Worm (Caenorhabditis elegans) whole organism, L1 larva: Measurements from ENCODE around the gene ZC250.2.

Source experiments
- C04F5.9 ChIP-seq: sonication (generic microtip); optimal IDR thresholded peaks from 2 replicates; lab custom pipeline; 2016; ENCODE audit warnings: missing genetic modification characterization, missing compliant biosample characterization
- C16A3.4 ChIP-seq: fragments of 150-350 bp; optimal IDR thresholded peaks from 2 replicates; lab custom pipeline; 2014; ENCODE audit warnings: missing biosample characterization, missing genetic modification characterization
- F16B12.6 ChIP-seq: fragments of 150-350 bp; optimal IDR thresholded peaks from 2 replicates; lab custom pipeline; 2014; ENCODE audit warnings: missing biosample characterization, missing genetic modification characterization
- aly-2 ChIP-seq: fragments of 150-350 bp; optimal IDR thresholded peaks from 2 replicates; lab custom pipeline; 2014; ENCODE audit warnings: missing biosample characterization, missing genetic modification characterization
- blmp-1 ChIP-seq: fragments of 150-350 bp; optimal IDR thresholded peaks from 2 replicates; lab custom pipeline; 2014; ENCODE audit warnings: missing biosample characterization, missing genetic modification characterization
- ceh-63 ChIP-seq: fragments of 200-800 bp; sonication (Bioruptor generic); optimal IDR thresholded peaks from 2 replicates; lab custom pipeline; 2018; ENCODE audit warnings: mild to moderate bottlenecking, missing genetic modification characterization, missing compliant biosample characterization
- ceh-8 ChIP-seq: fragments of 200-800 bp; sonication (Bioruptor generic); optimal IDR thresholded peaks from 2 replicates; lab custom pipeline; 2018; ENCODE audit warnings: mild to moderate bottlenecking, missing genetic modification characterization, moderate library complexity, missing compliant biosample characterization
- ceh-82 ChIP-seq, 3 experiments: fragments of 150-350 bp in 1 of 3; sonication (generic microtip) in 2 of 3; optimal IDR thresholded peaks; 2 replicates each; lab custom pipeline; 2014 to 2017; ENCODE audit warnings: missing biosample characterization in 3 of 3, missing genetic modification characterization in 3 of 3
- ceh-88 ChIP-seq: fragments of 200-800 bp; sonication (Bioruptor generic); IDR thresholded peaks from 2 replicates; pipeline ENCODE4 v1.3.6; 2022; ENCODE audit warnings: missing genetic modification characterization, missing compliant biosample characterization
- dsc-1 ChIP-seq: sonication (generic microtip); optimal IDR thresholded peaks from 2 replicates; lab custom pipeline; 2016; ENCODE audit warnings: mild to moderate bottlenecking, missing genetic modification characterization, missing compliant biosample characterization
- efl-1 ChIP-seq, 4 experiments: fragments of 150-350 bp; optimal IDR thresholded peaks in 3 of 4; peaks in 1 of 4; 1 replicate in 1 of 4; 2 replicates in 3 of 4; lab custom pipeline; 2014; ENCODE audit warnings: missing biosample characterization in 2 of 4, missing genetic modification characterization in 2 of 4, missing genetic modification reagents in 2 of 4
- efl-3 ChIP-seq: fragments of 200-800 bp; sonication (Bioruptor generic); optimal IDR thresholded peaks from 2 replicates; lab custom pipeline; 2018; ENCODE audit warnings: mild to moderate bottlenecking, missing genetic modification characterization, missing compliant biosample characterization
- egl-27 ChIP-seq, 2 experiments: fragments of 150-350 bp in 1 of 2; sonication (generic microtip); optimal IDR thresholded peaks; 3 replicates each; lab custom pipeline; 2017 to 2018; ENCODE audit warnings: missing biosample characterization in 2 of 2, missing genetic modification characterization in 2 of 2, missing genetic modification reagents in 2 of 2
- elt-2 ChIP-seq: sonication (generic microtip); optimal IDR thresholded peaks from 2 replicates; lab custom pipeline; 2016; ENCODE audit warnings: missing genetic modification characterization, mild to moderate bottlenecking, inconsistent platforms, missing compliant biosample characterization, missing genetic modification reagents
- elt-3 ChIP-seq, 6 experiments: fragments of 150-350 bp in 1 of 6; sonication (generic microtip); optimal IDR thresholded peaks; 2 replicates each; lab custom pipeline; 2017 to 2018; ENCODE audit warnings: missing biosample characterization in 6 of 6, missing genetic modification characterization in 6 of 6, inconsistent platforms in 1 of 6
- ets-5 ChIP-seq: fragments of 200-800 bp; sonication (Bioruptor generic); IDR thresholded peaks from 2 replicates; pipeline ENCODE4 v1.3.6; 2022; ENCODE audit warnings: missing genetic modification characterization, missing compliant biosample characterization
- grh-1 ChIP-seq: fragments of 200-800 bp; sonication (Bioruptor generic); IDR thresholded peaks from 2 replicates; pipeline ENCODE4 v1.3.6; 2022; ENCODE audit warnings: missing genetic modification reagents, missing genetic modification characterization, missing compliant biosample characterization
- hpl-2 ChIP-seq: fragments of 150-350 bp; optimal IDR thresholded peaks from 2 replicates; lab custom pipeline; 2014; ENCODE audit warnings: missing biosample characterization, missing genetic modification reagents, missing genetic modification characterization
- isw-1 ChIP-seq: fragments of 200-800 bp; sonication (Bioruptor generic); IDR thresholded peaks from 2 replicates; pipeline ENCODE4 v1.3.6; 2022; ENCODE audit warnings: missing genetic modification characterization, missing compliant biosample characterization
- jun-1 ChIP-seq: fragments of 150-350 bp; optimal IDR thresholded peaks from 2 replicates; lab custom pipeline; 2014; ENCODE audit warnings: missing biosample characterization, missing genetic modification reagents, missing genetic modification characterization
- lin-13 ChIP-seq: fragments of 150-350 bp; optimal IDR thresholded peaks from 2 replicates; lab custom pipeline; 2014; ENCODE audit warnings: missing biosample characterization, missing genetic modification reagents, missing genetic modification characterization
- lin-14 ChIP-seq: fragments of 200-800 bp; sonication (Bioruptor generic); optimal IDR thresholded peaks from 2 replicates; lab custom pipeline; 2018; ENCODE audit warnings: mild to moderate bottlenecking, missing genetic modification characterization, moderate library complexity, missing compliant biosample characterization
- lin-35 ChIP-seq, 2 experiments: fragments of 150-350 bp; optimal IDR thresholded peaks; 2 replicates each; lab custom pipeline; 2014; ENCODE audit warnings: missing biosample characterization in 2 of 2, missing genetic modification characterization in 2 of 2, missing genetic modification reagents in 2 of 2
- lin-39 ChIP-seq: fragments of 150-350 bp; optimal IDR thresholded peaks from 2 replicates; lab custom pipeline; 2014; ENCODE audit warnings: missing biosample characterization, missing genetic modification reagents, missing genetic modification characterization
- mab-9 ChIP-seq: fragments of 200-800 bp; sonication (Bioruptor generic); IDR thresholded peaks from 2 replicates; pipeline ENCODE4 v1.3.6; 2022; ENCODE audit warnings: missing genetic modification reagents, missing genetic modification characterization, missing compliant biosample characterization
- mep-1 ChIP-seq: fragments of 150-350 bp; optimal IDR thresholded peaks from 2 replicates; lab custom pipeline; 2014; ENCODE audit warnings: missing biosample characterization, missing genetic modification characterization
- nhr-12 ChIP-seq: sonication (generic microtip); optimal IDR thresholded peaks from 2 replicates; lab custom pipeline; 2017; ENCODE audit warnings: missing biosample characterization, missing genetic modification characterization
- nhr-19 ChIP-seq: fragments of 200-800 bp; sonication (Bioruptor generic); conservative IDR thresholded peaks from 2 replicates; pipeline ENCODE4 v1.3.6; 2022; ENCODE audit warnings: missing genetic modification characterization, missing compliant biosample characterization
- nhr-20 ChIP-seq: sonication (generic microtip); optimal IDR thresholded peaks from 2 replicates; lab custom pipeline; 2016; ENCODE audit warnings: mild to moderate bottlenecking, missing genetic modification characterization, missing compliant biosample characterization
- nhr-237 ChIP-seq: fragments of 150-350 bp; optimal IDR thresholded peaks from 2 replicates; lab custom pipeline; 2014; ENCODE audit warnings: missing biosample characterization, missing genetic modification characterization
- nhr-28 ChIP-seq: fragments of 150-350 bp; optimal IDR thresholded peaks from 2 replicates; lab custom pipeline; 2014; ENCODE audit warnings: missing biosample characterization, missing genetic modification characterization
- nhr-71 ChIP-seq: sonication (generic microtip); optimal IDR thresholded peaks from 2 replicates; lab custom pipeline; 2016; ENCODE audit warnings: mild to moderate bottlenecking, missing genetic modification characterization, moderate library complexity, missing compliant biosample characterization
- nhr-85 ChIP-seq: sonication (generic microtip); peaks from one replicate; lab custom pipeline; 2016; ENCODE audit warnings: missing genetic modification characterization, inconsistent platforms, missing compliant biosample characterization
- nhr-90 ChIP-seq: sonication (generic microtip); optimal IDR thresholded peaks from 2 replicates; lab custom pipeline; 2016; ENCODE audit warnings: mild to moderate bottlenecking, missing genetic modification characterization, missing compliant biosample characterization; ENCODE audit not compliant: poor library complexity
- rnt-1 ChIP-seq: sonication (generic microtip); optimal IDR thresholded peaks from 2 replicates; lab custom pipeline; 2016; ENCODE audit warnings: mild to moderate bottlenecking, missing genetic modification characterization, moderate library complexity, missing compliant biosample characterization
- skn-1 ChIP-seq: fragments of 150-350 bp; optimal IDR thresholded peaks from 2 replicates; lab custom pipeline; 2014; ENCODE audit warnings: missing biosample characterization, missing genetic modification characterization
- snpc-4 ChIP-seq: fragments of 150-350 bp; optimal IDR thresholded peaks from 2 replicates; lab custom pipeline; 2014; ENCODE audit warnings: missing biosample characterization, missing genetic modification characterization
- sox-4 ChIP-seq: sonication (generic microtip); optimal IDR thresholded peaks from 2 replicates; lab custom pipeline; 2016; ENCODE audit warnings: missing genetic modification characterization, missing compliant biosample characterization
- tlp-1 ChIP-seq: fragments of 150-350 bp; optimal IDR thresholded peaks from 2 replicates; lab custom pipeline; 2014; ENCODE audit warnings: missing biosample characterization, missing genetic modification characterization
- vab-15 ChIP-seq: sonication (generic microtip); optimal IDR thresholded peaks from 2 replicates; lab custom pipeline; 2017; ENCODE audit warnings: missing genotype, mild to moderate bottlenecking, missing genetic modification characterization, missing compliant biosample characterization
- ztf-11 ChIP-seq, 2 experiments: sonication (generic microtip); optimal IDR thresholded peaks; 2 replicates each; lab custom pipeline; 2016 to 2017; ENCODE audit warnings: missing genetic modification characterization in 2 of 2, missing biosample characterization in 1 of 2, missing compliant biosample characterization in 1 of 2
- ztf-4 ChIP-seq: fragments of 150-350 bp; optimal IDR thresholded peaks from 2 replicates; lab custom pipeline; 2014; ENCODE audit warnings: missing biosample characterization, missing genetic modification characterization

Gene ZC250.2

ce11 chrV:5756193-5756592 lies 35.9 kb upstream of the ZC250.2 start, which contains the start of gene C53A3.3:
Gene C53A3.3, plus strand, starts transcription at chrV:5756493.
- TF ChIP-seq ceh-63 (GFP tag; lab: Kevin White, UChicago) = no peak
- no peak for TF ChIP-seq efl-3 (GFP tag; lab: Kevin White, UChicago)
- no peak for TF ChIP-seq skn-1 (tag; lab: Kevin White, UChicago)
- TF ChIP-seq C04F5.9 (tag; lab: Kevin White, UChicago) = no peak
- no peak for TF ChIP-seq nhr-12
- no peak for TF ChIP-seq nhr-237 (tag; lab: Kevin White, UChicago)
- no peak for TF ChIP-seq ets-5 (GFP tag; lab: Robert Waterston, UW)
- no peak for TF ChIP-seq efl-1 (optimal IDR thresholded peaks at IDR 0.05; lab: Kevin White, UChicago)
- TF ChIP-seq efl-1 (GFP tag; optimal IDR thresholded peaks at IDR 0.05 in 1 of 2; lab: Kevin White, UChicago) = no peak
- TF ChIP-seq ztf-4 (tag; lab: Kevin White, UChicago) = no peak
- TF ChIP-seq, all 84 proteins: peak for 0

- no peak for TF ChIP-seq nhr-237 (tag; lab: Kevin White, UChicago)
- no peak for TF ChIP-seq C04F5.9 (tag; lab: Kevin White, UChicago)
- no peak for TF ChIP-seq mab-9 (GFP tag; lab: Robert Waterston, UW)
- TF ChIP-seq vab-15 (tag; lab: Kevin White, UChicago) = no peak
- no peak for TF ChIP-seq egl-27 (tag; optimal IDR thresholded peaks at IDR 0.05; lab: Kevin White, UChicago)
- no peak for TF ChIP-seq skn-1 (tag; lab: Kevin White, UChicago)
- no peak for TF ChIP-seq ceh-8 (GFP tag; lab: Kevin White, UChicago)
- no peak for TF ChIP-seq F16B12.6 (tag; lab: Kevin White, UChicago)
- no peak for TF ChIP-seq hpl-2 (GFP tag; lab: Kevin White, UChicago)
- no peak for TF ChIP-seq isw-1
- TF ChIP-seq nhr-12 = no peak
- no peak for TF ChIP-seq aly-2 (tag; lab: Kevin White, UChicago)
- TF ChIP-seq nhr-90 (tag; lab: Kevin White, UChicago) = no peak
- no peak for TF ChIP-seq C16A3.4
- no peak for TF ChIP-seq snpc-4
- TF ChIP-seq dsc-1 (tag; lab: Kevin White, UChicago) = no peak
- TF ChIP-seq tlp-1 (tag; lab: Kevin White, UChicago) = no peak
Observed at ce11 chrV:5758780-5759179, 33.4 kb upstream of the ZC250.2 start, which contains the start of gene C53A3.4. Gene C53A3.4, minus strand, starts transcription at chrV:5758880.

ce11 chrV:5760132-5760531 lies 32.0 kb upstream of the ZC250.2 start, which contains the start of gene C53A3.1:
Gene C53A3.1, minus strand, starts transcription at chrV:5760232.
- TF ChIP-seq sox-4 (tag; lab: Kevin White, UChicago) (no peak), ceh-82 (tag; optimal IDR thresholded peaks at IDR 0.05; lab: Kevin White, UChicago) (no peak), ceh-88 (no peak), vab-15 (tag; lab: Kevin White, UChicago) (no peak), rnt-1 (tag; lab: Kevin White, UChicago) (no peak), nhr-28 (tag; lab: Kevin White, UChicago) (no peak), mab-9 (GFP tag; lab: Robert Waterston, UW) (no peak)

- no peak for TF ChIP-seq grh-1 (GFP tag; lab: Robert Waterston, UW)
- peak; percentile 17 to 27 for TF ChIP-seq efl-1 (optimal IDR thresholded peaks at IDR 0.05; lab: Kevin White, UChicago)
- no peak for TF ChIP-seq efl-1 (GFP tag; optimal IDR thresholded peaks at IDR 0.05 in 1 of 2; lab: Kevin White, UChicago)
- peak; percentile 28 for TF ChIP-seq mep-1 (tag; lab: Kevin White, UChicago)
- TF ChIP-seq nhr-85 (tag; lab: Kevin White, UChicago) = peak; percentile 82
- peak; percentile 63 for TF ChIP-seq nhr-71 (tag; lab: Kevin White, UChicago)
- peak; percentile 59 for TF ChIP-seq blmp-1
- peak; percentile 49 for TF ChIP-seq nhr-20 (tag; lab: Kevin White, UChicago)
- TF ChIP-seq ztf-11 (tag; optimal IDR thresholded peaks at IDR 0.05; lab: Kevin White, UChicago) = no peak
- peak in 1 of 6 experiments; percentile 20 for TF ChIP-seq elt-3 (tag; optimal IDR thresholded peaks at IDR 0.05; lab: Kevin White, UChicago)
- TF ChIP-seq sox-4 (tag; lab: Kevin White, UChicago) = no peak
- peak in 1 of 2 experiments; percentile 9 for TF ChIP-seq lin-35 (GFP tag; optimal IDR thresholded peaks at IDR 0.05; lab: Kevin White, UChicago)
- peak; percentile 65 for TF ChIP-seq elt-2 (tag; lab: Kevin White, UChicago)
- TF ChIP-seq rnt-1 (tag; lab: Kevin White, UChicago) = peak; percentile 40
- no peak for TF ChIP-seq jun-1 (tag; lab: Kevin White, UChicago)
- TF ChIP-seq lin-39 (tag; lab: Kevin White, UChicago) = no peak
- no peak for TF ChIP-seq snpc-4
- no peak for TF ChIP-seq lin-13 (GFP tag; lab: Kevin White, UChicago)
- TF ChIP-seq lin-14 = peak; percentile 81
- peak; percentile 51 for TF ChIP-seq nhr-19
- TF ChIP-seq, all 84 proteins: peak for 12
Observed at ce11 chrV:5763787-5764186, 28.3 kb upstream of the ZC250.2 start, which contains the start of gene pgph-3. Gene pgph-3, minus strand, starts transcription at chrV:5763846.
